Fruit fly (Drosophila melanogaster): ENCODE results near the gene smg.

DNA sequence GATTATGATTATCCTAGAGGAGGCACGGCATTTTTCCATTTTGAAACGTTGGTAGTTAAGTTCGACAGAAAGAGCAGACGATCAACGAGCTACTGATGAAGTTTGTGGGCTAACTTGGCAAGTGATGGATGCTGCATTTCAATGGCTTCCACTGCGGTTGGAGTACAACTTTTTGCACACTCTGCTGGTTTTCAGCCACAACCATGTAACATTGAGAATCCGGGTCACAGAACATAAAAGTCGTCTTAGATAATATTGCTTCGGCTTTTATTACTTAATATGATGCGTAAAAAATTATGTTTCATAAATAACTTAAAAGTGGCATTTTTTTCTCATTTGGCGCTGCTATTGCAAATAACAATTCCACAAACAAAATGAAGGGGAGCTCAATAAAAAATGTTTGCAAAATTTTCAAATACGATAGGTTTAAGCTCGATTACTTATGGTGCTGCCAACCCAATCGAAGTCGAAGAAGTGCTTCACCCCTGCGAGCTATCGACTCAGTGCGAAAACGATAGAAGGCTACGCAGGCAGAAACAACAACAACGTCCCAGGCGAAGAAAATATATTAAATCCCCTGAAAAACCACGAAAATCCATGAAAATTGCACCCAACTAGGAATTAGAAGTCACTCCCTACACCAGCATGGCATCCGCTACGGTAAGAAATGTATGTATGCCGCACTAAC, 31.3 kb downstream of the smg start, which contains the start of the genes CG5653 and CG5021:
- TF ChIP-seq ovo (GFP tag; optimal IDR thresholded peaks at IDR 0.05) (no peak), CG11617 (GFP tag; optimal IDR thresholded peaks at IDR 0.05) (no peak), cic (GFP tag; optimal IDR thresholded peaks at IDR 0.05) (no peak), toe (GFP tag; optimal IDR thresholded peaks at IDR 0.05) (no peak), CG14711 (tag; optimal IDR thresholded peaks at IDR 0.05) (no peak), Mnt (GFP tag; optimal IDR thresholded peaks at IDR 0.05) (no peak), bab1 (GFP tag; optimal IDR thresholded peaks at IDR 0.05) (peak; percentile 30), Crg-1 (GFP tag; optimal IDR thresholded peaks at IDR 0.05) (no peak)
